Fruit fly (Drosophila melanogaster): Measurements from ENCODE around the gene Gal.

The Gal gene

DNA sequence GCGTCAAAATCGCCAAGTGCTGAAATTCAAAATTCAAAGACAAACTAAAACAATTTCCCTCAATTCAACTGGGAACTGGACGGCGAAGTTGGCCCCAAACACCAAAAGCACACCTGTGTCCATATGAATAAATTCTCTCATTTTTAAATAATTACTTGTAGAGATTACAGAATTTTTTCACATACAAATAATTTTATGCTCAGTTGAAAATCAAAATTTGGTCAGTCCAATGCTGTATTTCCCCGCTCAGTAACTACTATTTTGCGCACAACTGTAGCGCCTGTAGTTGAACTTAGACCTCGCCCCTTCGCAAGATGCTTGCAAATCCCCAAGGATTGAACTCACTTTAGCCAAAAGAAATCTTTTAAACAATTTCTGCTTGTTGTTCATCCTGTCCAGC lies 22.1 kb upstream of the Gal start (continued):
- no peak for TF ChIP-seq Ets96B (tag; optimal IDR thresholded peaks at IDR 0.05)
- TF ChIP-seq CG4318 (GFP tag; optimal IDR thresholded peaks at IDR 0.05) = no peak
- TF ChIP-seq topi (GFP tag; optimal IDR thresholded peaks at IDR 0.05) = no peak
- no peak for TF ChIP-seq Blimp-1 (GFP tag; optimal IDR thresholded peaks at IDR 0.05)
- no peak for TF ChIP-seq Gug (GFP tag; IDR thresholded peaks at IDR 0.05)
- TF ChIP-seq CG7368 (GFP tag; optimal IDR thresholded peaks at IDR 0.05) = no peak
- TF ChIP-seq fd85E (GFP tag; optimal IDR thresholded peaks at IDR 0.05) = no peak
- TF ChIP-seq CG3919 (GFP tag; optimal IDR thresholded peaks at IDR 0.05) = peak; percentile 5
- no peak for TF ChIP-seq Hr38 (GFP tag; optimal IDR thresholded peaks at IDR 0.05)
- TF ChIP-seq CG8319 (GFP tag; optimal IDR thresholded peaks at IDR 0.05) = no peak
- no peak for TF ChIP-seq Eip75B (GFP tag; optimal IDR thresholded peaks at IDR 0.05)
- TF ChIP-seq fd59A (GFP tag; optimal IDR thresholded peaks at IDR 0.05) = no peak
- TF ChIP-seq OdsH (GFP tag; optimal IDR thresholded peaks at IDR 0.05) = no peak
- TF ChIP-seq svp (GFP tag) = peak; percentile 74
- no peak for TF ChIP-seq lz (GFP tag; optimal IDR thresholded peaks at IDR 0.05)
- TF ChIP-seq esn (GFP tag; optimal IDR thresholded peaks at IDR 0.05) = peak; percentile 1
- no peak for TF ChIP-seq CG10669 (GFP tag; optimal IDR thresholded peaks at IDR 0.05)
- peak; percentile 18 for TF ChIP-seq achi (GFP tag; optimal IDR thresholded peaks at IDR 0.05)
- peak; percentile 7 for TF ChIP-seq CG31627 (GFP tag; optimal IDR thresholded peaks at IDR 0.05)
- TF ChIP-seq CG6163 (GFP tag; IDR thresholded peaks at IDR 0.05) = peak; percentile 21; the same call in 1 of the 3 replicates
- TF ChIP-seq eg (GFP tag; IDR thresholded peaks at IDR 0.05) = peak; percentile 39; the same call in 1 of the 3 replicates
- no peak for TF ChIP-seq CG8632 (GFP tag; optimal IDR thresholded peaks at IDR 0.05)
- no peak for TF ChIP-seq salr (GFP tag; optimal IDR thresholded peaks at IDR 0.05)
- no peak for TF ChIP-seq dac (GFP tag; optimal IDR thresholded peaks at IDR 0.05)
- no peak for TF ChIP-seq CG34406 (GFP tag; optimal IDR thresholded peaks at IDR 0.05)

DNA sequence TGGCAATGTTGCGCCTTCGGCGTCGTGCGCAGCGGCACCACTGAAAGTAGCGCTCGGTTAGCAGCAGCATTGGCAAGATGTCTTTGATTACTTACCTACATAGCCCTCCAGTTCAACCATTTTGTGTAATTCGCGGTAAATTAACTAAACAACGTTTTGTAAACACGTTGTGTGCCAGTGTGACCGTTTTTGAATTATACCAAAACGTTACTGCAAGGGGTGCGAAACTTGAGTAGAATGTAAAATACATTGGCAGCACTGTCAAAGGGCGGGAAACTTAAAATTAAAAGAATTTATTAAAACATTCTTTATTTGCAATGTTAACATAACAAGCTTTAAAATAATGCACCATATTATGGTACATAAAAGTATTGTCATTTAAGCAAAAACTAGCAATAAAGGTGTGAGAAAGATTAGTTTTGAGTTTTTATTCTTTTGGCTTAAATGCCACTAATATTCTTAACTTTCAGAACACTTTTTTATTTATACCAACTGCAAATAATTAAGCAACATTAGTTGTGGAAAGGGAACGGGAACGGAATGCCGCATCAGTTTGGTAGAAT lies 17.8 kb upstream of the Gal start, which contains the start of gene CG9107:
CG9107 (minus strand) TSS at position 195 of the 563 bp plus-strand sequence.
- TF ChIP-seq Hr4 (GFP tag; optimal IDR thresholded peaks at IDR 0.05) (no peak), fkh (GFP tag; optimal IDR thresholded peaks at IDR 0.05) (peak; percentile 78), CG11762 (GFP tag; optimal IDR thresholded peaks at IDR 0.05; ENCODE audit: insufficient read depth) (no peak), fd85E (GFP tag; optimal IDR thresholded peaks at IDR 0.05) (no peak), CG4318 (GFP tag; optimal IDR thresholded peaks at IDR 0.05) (no peak), CG6808 (GFP tag; optimal IDR thresholded peaks at IDR 0.05) (peak; percentile 100), Eip75B (GFP tag; optimal IDR thresholded peaks at IDR 0.05) (no peak), svp (GFP tag) (no peak), CG32006 (GFP tag; optimal IDR thresholded peaks at IDR 0.05) (no peak), CG3919 (GFP tag; optimal IDR thresholded peaks at IDR 0.05) (no peak), Sox14 (GFP tag; optimal IDR thresholded peaks at IDR 0.05) (no peak), pdm3 (GFP tag; optimal IDR thresholded peaks at IDR 0.05) (no peak), Ets96B (tag; optimal IDR thresholded peaks at IDR 0.05) (no peak), acj6 (GFP tag; optimal IDR thresholded peaks at IDR 0.05) (no peak)

DNA sequence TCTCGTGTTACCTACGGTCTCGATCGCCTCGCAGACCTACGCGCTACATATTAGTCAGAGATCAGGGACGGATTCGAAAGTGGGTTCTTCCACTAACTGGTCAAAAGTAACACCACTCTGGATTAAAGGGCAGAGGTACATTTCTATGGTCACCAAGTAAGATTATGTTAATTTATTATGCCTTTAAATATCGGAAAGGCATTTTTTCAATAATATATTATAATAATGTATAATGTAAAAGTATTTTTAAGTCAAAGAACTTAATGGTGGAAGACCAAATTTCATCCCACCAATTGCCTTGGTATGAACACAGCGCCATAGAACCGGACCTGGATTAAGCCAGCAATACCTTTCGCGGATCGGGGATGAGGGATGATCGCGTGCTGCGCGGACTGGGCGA lies 16.2 kb upstream of the Gal start:
- TF ChIP-seq lz (GFP tag; optimal IDR thresholded peaks at IDR 0.05) (peak; percentile 56), CG16779 (tag; optimal IDR thresholded peaks at IDR 0.05) (peak; percentile 27), dsx (GFP tag; optimal IDR thresholded peaks at IDR 0.05; ENCODE audit: poor library complexity, severe bottlenecking) (peak; percentile 89), Ets21C (GFP tag; optimal IDR thresholded peaks at IDR 0.05) (no peak), fkh (GFP tag; optimal IDR thresholded peaks at IDR 0.05) (no peak), CG8632 (GFP tag; optimal IDR thresholded peaks at IDR 0.05) (peak; percentile 51), Hr4 (GFP tag; optimal IDR thresholded peaks at IDR 0.05) (peak; percentile 29), Hr38 (GFP tag; optimal IDR thresholded peaks at IDR 0.05) (no peak), vri (GFP tag; optimal IDR thresholded peaks at IDR 0.05) (no peak), Met (GFP tag; optimal IDR thresholded peaks at IDR 0.05) (peak; percentile 59), CG1621 (tag; optimal IDR thresholded peaks at IDR 0.05) (peak; percentile 16), Eip75B (GFP tag; optimal IDR thresholded peaks at IDR 0.05) (peak; percentile 53), fd59A (GFP tag; optimal IDR thresholded peaks at IDR 0.05) (peak; percentile 58), pdm3 (GFP tag; optimal IDR thresholded peaks at IDR 0.05) (no peak), cyc (GFP tag; optimal IDR thresholded peaks at IDR 0.05) (peak; percentile 64), Sox102F (GFP tag; optimal IDR thresholded peaks at IDR 0.05) (peak; percentile 40), CG34406 (GFP tag; optimal IDR thresholded peaks at IDR 0.05) (peak; percentile 61), esn (GFP tag; optimal IDR thresholded peaks at IDR 0.05) (peak; percentile 33), CG6276 (GFP tag; optimal IDR thresholded peaks at IDR 0.05) (peak; percentile 37), dac (GFP tag; optimal IDR thresholded peaks at IDR 0.05) (no peak), eg (GFP tag; IDR thresholded peaks at IDR 0.05) (0 out of 3 replicates have a peak, but pooled peaks have one; percentile 28), OdsH (GFP tag; optimal IDR thresholded peaks at IDR 0.05) (peak; percentile 22), ss (GFP tag; optimal IDR thresholded peaks at IDR 0.05) (peak; percentile 85 to 89), CG6792 (GFP tag; optimal IDR thresholded peaks at IDR 0.05) (peak; percentile 54), CG10631 (GFP tag; optimal IDR thresholded peaks at IDR 0.05) (peak; percentile 64), CG8119 (GFP tag; IDR thresholded peaks at IDR 0.05) (no peak)
